Fruit fly (Drosophila melanogaster) whole organism, embryonic: Measurements from ENCODE around the gene Nle.

Experiments used
- CG12104 ChIP-seq: fragments of 200-800 bp; sonication (Bioruptor generic); optimal IDR thresholded peaks from 3 replicates; lab custom pipeline; 2016; ENCODE audit warnings: missing biosample characterization, missing genetic modification characterization
- CG13296 ChIP-seq: fragments of 200-800 bp; sonication (Bioruptor generic); optimal IDR thresholded peaks from 3 replicates; lab custom pipeline; 2018; ENCODE audit warnings: missing biosample characterization, mild to moderate bottlenecking, missing genetic modification characterization
- CG14441 ChIP-seq: fragments of 200-800 bp; sonication (Bioruptor generic); IDR thresholded peaks from 2 replicates; pipeline ENCODE4 v1.3.6; 2022; ENCODE audit warnings: missing biosample characterization, missing genetic modification characterization
- CG14710 ChIP-seq: fragments of 200-800 bp; sonication (Bioruptor generic); optimal IDR thresholded peaks from 3 replicates; lab custom pipeline; 2019; ENCODE audit warnings: missing biosample characterization, mild to moderate bottlenecking, missing genetic modification characterization, moderate library complexity
- CG1647 ChIP-seq: fragments of 200-800 bp; sonication (Bioruptor generic); optimal IDR thresholded peaks from 3 replicates; lab custom pipeline; 2016; ENCODE audit warnings: missing biosample characterization, missing genetic modification characterization
- CG16813 ChIP-seq: fragments of 200-800 bp; sonication (Bioruptor generic); IDR thresholded peaks from 3 replicates; pipeline ENCODE4 v1.3.6; 2022; ENCODE audit warnings: missing biosample characterization, missing genetic modification characterization; ENCODE audit not compliant: partially characterized antibody
- CG17385 ChIP-seq: fragments of 200-800 bp; sonication (Bioruptor generic); optimal IDR thresholded peaks from 3 replicates; lab custom pipeline; 2018; ENCODE audit warnings: missing biosample characterization, mild to moderate bottlenecking, missing genetic modification characterization
- CG2199 ChIP-seq: fragments of 200-800 bp; sonication (Bioruptor generic); IDR thresholded peaks from 3 replicates; pipeline ENCODE4 v1.3.6; 2022; ENCODE audit warnings: missing biosample characterization, missing genetic modification characterization
- CG5953 ChIP-seq: fragments of 200-800 bp; sonication (Bioruptor generic); IDR thresholded peaks from 2 replicates; pipeline ENCODE4 v1.3.6; 2022; ENCODE audit warnings: missing biosample characterization, missing genetic modification characterization
- CG6765 ChIP-seq: fragments of 200-800 bp; sonication (Bioruptor generic); optimal IDR thresholded peaks from 3 replicates; lab custom pipeline; 2017; ENCODE audit warnings: missing biosample characterization, mild to moderate bottlenecking, missing genetic modification characterization
- CG6813 ChIP-seq: fragments of 200-800 bp; sonication (Bioruptor generic); optimal IDR thresholded peaks from 2 replicates; lab custom pipeline; 2017; ENCODE audit warnings: missing biosample characterization, missing genetic modification characterization, mild to moderate bottlenecking, moderate library complexity, missing genetic modification reagents
- CkIIα-i1 ChIP-seq: fragments of 200-800 bp; sonication (Bioruptor generic); IDR thresholded peaks from 2 replicates; pipeline ENCODE4 v1.3.6; 2022; ENCODE audit warnings: missing biosample characterization, missing genetic modification characterization
- D19B ChIP-seq: fragments of 200-800 bp; sonication (Bioruptor generic); optimal IDR thresholded peaks from 2 replicates; lab custom pipeline; 2017; ENCODE audit warnings: missing biosample characterization, mild to moderate bottlenecking, missing genetic modification characterization
- Deaf1 ChIP-seq: fragments of 200-800 bp; optimal IDR thresholded peaks from 3 replicates; lab custom pipeline; 2019; ENCODE audit warnings: missing biosample characterization, mild to moderate bottlenecking, missing genetic modification characterization, moderate library complexity
- Gsc ChIP-seq: fragments of 200-800 bp; sonication (Bioruptor generic); IDR thresholded peaks from 2 replicates; pipeline ENCODE4 v1.3.6; 2022; ENCODE audit warnings: missing biosample characterization, missing genetic modification characterization
- H2.0 ChIP-seq: fragments of 200-800 bp; sonication (Bioruptor generic); IDR thresholded peaks from 2 replicates; pipeline ENCODE4 v1.3.6; 2022; ENCODE audit warnings: missing biosample characterization, missing genetic modification characterization
- Hr78 ChIP-seq, 2 experiments: fragments of 200-800 bp in 1 of 2; fragments of >200 bp in 1 of 2; sonication (Bioruptor generic) in 1 of 2; optimal IDR thresholded peaks; 2 replicates each; lab custom pipeline; 2017 to 2019; ENCODE audit warnings: missing biosample characterization in 2 of 2, missing genetic modification characterization in 2 of 2, mild to moderate bottlenecking in 1 of 2, moderate library complexity in 1 of 2
- Jarid2 ChIP-seq: fragments of 200-800 bp; sonication (Bioruptor generic); optimal IDR thresholded peaks from 3 replicates; lab custom pipeline; 2017; ENCODE audit warnings: mild to moderate bottlenecking, missing biosample characterization, missing genetic modification reagents, missing genetic modification characterization
- Kr ChIP-seq: fragments of 200-800 bp; sonication (Bioruptor generic); optimal IDR thresholded peaks from 2 replicates; lab custom pipeline; 2017; ENCODE audit warnings: missing biosample characterization, mild to moderate bottlenecking, missing genetic modification characterization
- MTF-1 ChIP-seq: fragments of 200-800 bp; sonication (Bioruptor generic); optimal IDR thresholded peaks from 2 replicates; lab custom pipeline; 2018; ENCODE audit warnings: missing biosample characterization, mild to moderate bottlenecking, missing genetic modification characterization, borderline replicate concordance
- Med ChIP-seq: fragments of 200-800 bp; sonication (Bioruptor generic); peaks from one replicate; lab custom pipeline; 2016; ENCODE audit warnings: missing biosample characterization, missing genetic modification characterization, mild to moderate bottlenecking, inconsistent platforms, moderate library complexity
- PHDP ChIP-seq: fragments of 200-800 bp; sonication (Bioruptor generic); optimal IDR thresholded peaks from 3 replicates; lab custom pipeline; 2018; ENCODE audit warnings: missing biosample characterization, mild to moderate bottlenecking, missing genetic modification characterization, moderate library complexity
- Pdp1 ChIP-seq, 2 experiments: fragments of 200-800 bp; sonication (Bioruptor generic); optimal IDR thresholded peaks; 3 replicates each; lab custom pipeline; 2016; ENCODE audit warnings: missing biosample characterization in 2 of 2, missing genetic modification characterization in 2 of 2, mild to moderate bottlenecking in 1 of 2, moderate library complexity in 1 of 2
- Side ChIP-seq: fragments of 200-800 bp; sonication (Bioruptor generic); optimal IDR thresholded peaks from 2 replicates; lab custom pipeline; 2016; ENCODE audit warnings: missing biosample characterization, missing genetic modification characterization
- cad ChIP-seq: fragments of >200 bp; optimal IDR thresholded peaks from 2 replicates; lab custom pipeline; 2017; ENCODE audit warnings: missing biosample characterization, missing genetic modification characterization
- chif ChIP-seq, 2 experiments: fragments of 200-800 bp; sonication (Bioruptor generic); optimal IDR thresholded peaks; 3 replicates each; lab custom pipeline; 2016; ENCODE audit warnings: missing biosample characterization in 2 of 2, missing genetic modification characterization in 2 of 2
- crol ChIP-seq: fragments of 200-800 bp; sonication (Bioruptor generic); IDR thresholded peaks from 2 replicates; pipeline ENCODE4 v1.3.6; 2022; ENCODE audit warnings: missing biosample characterization, missing genetic modification characterization
- dati ChIP-seq: fragments of 200-800 bp; sonication (Bioruptor generic); IDR thresholded peaks from 2 replicates; pipeline ENCODE4 v1.3.6; 2022; ENCODE audit warnings: missing biosample characterization, missing genetic modification characterization
- eve ChIP-seq, 2 experiments: fragments of >200 bp; optimal IDR thresholded peaks; 2 replicates each; lab custom pipeline; 2017; ENCODE audit warnings: missing biosample characterization in 2 of 2, missing genetic modification characterization in 2 of 2
- grn ChIP-seq: fragments of 200-800 bp; sonication (Bioruptor generic); optimal IDR thresholded peaks from 3 replicates; lab custom pipeline; 2017; ENCODE audit warnings: missing biosample characterization, missing genetic modification characterization
- insv ChIP-seq, 2 experiments: fragments of 200-800 bp; sonication (Bioruptor generic); optimal IDR thresholded peaks; 3 replicates each; lab custom pipeline; 2016 to 2018; ENCODE audit warnings: missing biosample characterization in 2 of 2, missing genetic modification characterization in 2 of 2
- kni ChIP-seq: fragments of 200-800 bp; sonication (Bioruptor generic); optimal IDR thresholded peaks from 3 replicates; lab custom pipeline; 2017; ENCODE audit warnings: mild to moderate bottlenecking, missing biosample characterization, missing genetic modification reagents, missing genetic modification characterization
- lbe ChIP-seq: fragments of 200-800 bp; sonication (Bioruptor generic); optimal IDR thresholded peaks from 2 replicates; lab custom pipeline; 2016; ENCODE audit warnings: missing biosample characterization, mild to moderate bottlenecking, missing genetic modification characterization
- nerfin-1 ChIP-seq: fragments of 200-800 bp; sonication (Bioruptor generic); optimal IDR thresholded peaks from 3 replicates; lab custom pipeline; 2019; ENCODE audit warnings: missing biosample characterization, mild to moderate bottlenecking, missing genetic modification characterization, moderate library complexity
- odd ChIP-seq: fragments of 200-800 bp; sonication (Bioruptor generic); optimal IDR thresholded peaks from 2 replicates; lab custom pipeline; 2017; ENCODE audit warnings: missing biosample characterization, mild to moderate bottlenecking, missing genetic modification characterization
- pan ChIP-seq, 4 experiments: fragments of >200 bp in 3 of 4; fragments of 200-800 bp in 1 of 4; sonication (Bioruptor generic) in 1 of 4; optimal IDR thresholded peaks in 3 of 4; IDR thresholded peaks in 1 of 4; 2 replicates each; pipeline versions ENCODE4 v1.3.6 to Lab custom; 2017 to 2022; ENCODE audit warnings: missing biosample characterization in 2 of 4, missing genetic modification characterization in 2 of 4, mixed read lengths in 1 of 4
- pros ChIP-seq: fragments of 200-800 bp; sonication (Bioruptor generic); optimal IDR thresholded peaks from 3 replicates; lab custom pipeline; 2019; ENCODE audit warnings: missing biosample characterization, mild to moderate bottlenecking, missing genetic modification characterization, moderate library complexity
- schlank ChIP-seq: fragments of 200-800 bp; sonication (Bioruptor generic); optimal IDR thresholded peaks from 2 replicates; lab custom pipeline; 2018; ENCODE audit warnings: missing biosample characterization, mild to moderate bottlenecking, missing genetic modification characterization
- slbo ChIP-seq: fragments of 200-800 bp; sonication (Bioruptor generic); IDR thresholded peaks from 2 replicates; pipeline ENCODE4 v1.3.6; 2022; ENCODE audit warnings: missing biosample characterization, missing genetic modification characterization
- slou ChIP-seq: fragments of 200-800 bp; sonication (Bioruptor generic); optimal IDR thresholded peaks from 3 replicates; lab custom pipeline; 2016; ENCODE audit warnings: missing biosample characterization, missing genetic modification characterization
- sr ChIP-seq: fragments of 200-800 bp; sonication (Bioruptor generic); IDR thresholded peaks from 3 replicates; pipeline ENCODE4 v1.3.6; 2022; ENCODE audit warnings: missing biosample characterization, missing genetic modification characterization
- tll ChIP-seq, 2 experiments: fragments of 200-800 bp in 1 of 2; fragments of >200 bp in 1 of 2; sonication (Bioruptor generic) in 1 of 2; optimal IDR thresholded peaks; 2 replicates each; lab custom pipeline; 2017 to 2019; ENCODE audit warnings: missing biosample characterization in 2 of 2, missing genetic modification characterization in 2 of 2, mild to moderate bottlenecking in 1 of 2, moderate library complexity in 1 of 2
- trem ChIP-seq: fragments of 200-800 bp; optimal IDR thresholded peaks from 3 replicates; lab custom pipeline; 2019; ENCODE audit warnings: missing biosample characterization, mild to moderate bottlenecking, missing genetic modification characterization, moderate library complexity
- tup ChIP-seq: fragments of 200-800 bp; sonication (Bioruptor generic); optimal IDR thresholded peaks from 2 replicates; lab custom pipeline; 2016; ENCODE audit warnings: missing biosample characterization, mild to moderate bottlenecking, missing genetic modification characterization, moderate library complexity
- vnd ChIP-seq: fragments of 200-800 bp; sonication (Bioruptor generic); IDR thresholded peaks from 3 replicates; pipeline ENCODE4 v1.3.6; 2022; ENCODE audit warnings: missing biosample characterization, missing genetic modification characterization; ENCODE audit not compliant: partially characterized antibody

Nle gene

DNA sequence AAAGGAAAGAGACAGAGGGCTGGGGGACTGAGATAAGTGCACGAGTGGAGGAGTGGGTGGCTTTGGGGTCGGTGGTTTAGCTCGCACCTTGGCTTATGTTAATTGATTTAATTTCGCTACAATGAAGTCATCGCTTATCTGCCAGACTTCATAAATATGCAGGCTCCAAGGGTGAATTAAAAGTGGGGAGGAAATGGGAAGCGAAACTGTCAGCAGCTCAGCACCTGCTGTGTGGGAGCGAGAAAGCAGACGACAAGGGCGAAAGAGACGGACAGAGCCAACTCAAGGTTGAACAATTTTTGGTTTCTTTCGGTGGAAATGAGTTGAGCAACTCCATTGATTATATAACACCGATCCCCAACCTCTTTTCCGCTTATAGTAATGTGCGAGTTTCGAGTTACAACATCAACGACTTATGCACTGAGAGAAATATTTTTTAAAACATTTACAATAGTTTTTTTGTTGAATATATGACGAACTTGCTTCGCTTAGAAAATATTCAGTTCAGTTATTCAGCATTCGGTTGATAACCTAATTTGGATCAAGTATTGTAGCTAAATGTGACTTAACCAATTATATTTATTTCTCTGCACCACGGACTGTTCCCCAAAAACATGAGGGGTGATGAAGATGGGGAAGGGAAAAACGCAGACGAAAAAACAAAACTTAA, 47.5 kb downstream of the Nle start (continued):
- TF ChIP-seq schlank (peak; percentile 30), CG16813 (GFP tag; lab: Robert Waterston, UW) (no peak), PHDP (peak; percentile 86), CG12104 (GFP tag; lab: Kevin White, UChicago) (peak; percentile 84), CG1647 (GFP tag; lab: Kevin White, UChicago) (peak; percentile 80), CkIIα-i1 (GFP tag; lab: Robert Waterston, UW) (0 out of 2 replicates have a peak, but pooled peaks have one; percentile 14), CG14441 (GFP tag; lab: Robert Waterston, UW) (peak; percentile 87), Jarid2 (GFP tag; lab: Kevin White, UChicago) (peak; percentile 29), slou (peak; percentile 63), CG14710 (tag; lab: Kevin White, UChicago) (peak; percentile 68), CG13296 (peak; percentile 51), D19B (no peak), H2.0 (GFP tag; lab: Robert Waterston, UW) (peak; percentile 88), dati (GFP tag; lab: Robert Waterston, UW) (peak; percentile 56; the same call in 1 of the 2 replicates), Med (GFP tag; lab: Kevin White, UChicago) (peak; percentile 97), sr (GFP tag; lab: Robert Waterston, UW) (peak; percentile 53; the same call in 1 of the 3 replicates), chif (GFP tag; optimal IDR thresholded peaks at IDR 0.05; lab: Kevin White, UChicago) (peak; percentile 86 to 92), Side (GFP tag; lab: Kevin White, UChicago) (peak; percentile 80), pan (optimal IDR thresholded peaks at IDR 0.05; lab: Kevin White, UChicago) (no peak), pan (GFP tag; optimal IDR thresholded peaks at IDR 0.05 in 1 of 2, IDR thresholded peaks at IDR 0.05 in 1 of 2) (peak in 1 of 2 experiments; percentile 85)

DNA sequence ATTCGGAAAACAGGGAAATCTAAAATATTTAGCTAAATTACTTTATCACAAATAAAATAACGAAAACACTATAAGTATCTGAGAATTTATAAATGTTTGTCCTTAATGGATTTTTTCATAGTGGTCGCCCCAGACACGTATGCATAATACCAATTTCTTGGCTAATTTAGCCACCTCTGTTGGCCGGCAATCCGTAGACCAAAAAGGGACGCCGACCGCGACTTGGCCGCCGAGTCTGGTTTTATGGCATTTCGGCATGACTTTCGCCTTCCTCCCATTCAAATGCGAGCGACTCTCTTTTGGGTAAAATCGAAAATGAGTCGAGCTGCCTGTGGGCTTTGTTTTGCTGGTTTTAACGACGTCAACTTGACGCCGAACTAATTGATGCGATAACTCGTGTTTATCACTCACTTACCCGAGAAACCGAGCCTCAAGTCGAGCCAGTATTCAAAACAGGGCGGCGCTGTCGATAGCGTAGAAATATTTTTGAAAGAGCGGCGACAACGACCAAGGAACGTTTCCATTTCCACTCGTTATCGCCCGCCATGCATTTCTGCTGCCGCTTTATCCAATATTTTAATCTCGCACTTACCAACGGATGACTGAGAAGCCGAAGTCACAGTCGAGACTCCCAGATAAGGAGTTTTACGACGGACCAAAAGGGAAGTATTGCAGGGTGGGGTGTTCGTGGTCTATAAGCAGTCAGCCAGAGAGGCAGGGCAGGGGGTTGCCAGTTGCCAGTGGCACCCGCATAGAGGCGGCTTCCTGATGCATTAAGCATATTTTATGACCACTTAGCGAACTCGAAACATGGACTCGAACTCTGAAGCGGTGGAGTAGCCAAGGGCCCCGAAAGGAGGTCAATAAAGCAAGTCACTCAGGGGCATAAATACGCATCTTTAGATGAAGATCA, 48.7 kb downstream of the Nle start:
- TF ChIP-seq Kr (GFP tag; lab: Kevin White, UChicago) = peak; percentile 1
- TF ChIP-seq odd (GFP tag; lab: Kevin White, UChicago) = peak; percentile 30
- TF ChIP-seq CG5953 (GFP tag; lab: Robert Waterston, UW) = 0 out of 2 replicates have a peak, but pooled peaks have one; percentile 29
- peak in 1 of 2 experiments; percentile 27 for TF ChIP-seq Pdp1 (GFP tag; optimal IDR thresholded peaks at IDR 0.05; lab: Kevin White, UChicago)
- TF ChIP-seq nerfin-1 (tag; lab: Kevin White, UChicago) = peak; percentile 8
- TF ChIP-seq trem (tag; lab: Kevin White, UChicago) = no peak
- TF ChIP-seq lbe = no peak
- TF ChIP-seq CG6813 (GFP tag; lab: Kevin White, UChicago) = no peak
- peak; percentile 69 for TF ChIP-seq crol (GFP tag; lab: Robert Waterston, UW)
- TF ChIP-seq eve (GFP tag; optimal IDR thresholded peaks at IDR 0.05; lab: Kevin White, UChicago) = no peak
- TF ChIP-seq vnd (GFP tag; lab: Robert Waterston, UW) = no peak
- peak; percentile 92 for TF ChIP-seq grn (GFP tag; lab: Kevin White, UChicago)
- TF ChIP-seq slbo (GFP tag; lab: Robert Waterston, UW) = no peak
- TF ChIP-seq Gsc (GFP tag; lab: Robert Waterston, UW) = no peak
- TF ChIP-seq MTF-1 (GFP tag; lab: Kevin White, UChicago) = no peak
- peak in 1 of 2 experiments; percentile 67 for TF ChIP-seq tll (GFP tag; optimal IDR thresholded peaks at IDR 0.05; lab: Kevin White, UChicago)
- peak; percentile 56 for TF ChIP-seq cad (GFP tag; lab: Kevin White, UChicago)
- 0 out of 3 replicates have a peak, but pooled peaks have one; percentile 57 for TF ChIP-seq CG2199 (GFP tag; lab: Robert Waterston, UW)
- peak; percentile 7 for TF ChIP-seq kni (GFP tag; lab: Kevin White, UChicago)
- peak; percentile 57 for TF ChIP-seq tup (GFP tag; lab: Kevin White, UChicago)
- TF ChIP-seq CG6765 (GFP tag; lab: Kevin White, UChicago) = no peak
- TF ChIP-seq pros = peak; percentile 73
- TF ChIP-seq Hr78 (GFP tag; optimal IDR thresholded peaks at IDR 0.05; lab: Kevin White, UChicago) = no peak
- no peak for TF ChIP-seq CG17385 (GFP tag; lab: Kevin White, UChicago)
- no peak for TF ChIP-seq insv (GFP tag; optimal IDR thresholded peaks at IDR 0.05; lab: Kevin White, UChicago)
- TF ChIP-seq Med (GFP tag; lab: Kevin White, UChicago) = peak; percentile 59
- TF ChIP-seq Deaf1 = peak; percentile 44
